Fruit fly (Drosophila melanogaster) whole organism, wandering third instar larva: ENCODE measurements around the gene CG13877.
A peak's percentile ranks its signal among the peaks of the same experiment; 100 is the strongest.

ENCODE experiments used
- CrebA ChIP-seq: fragments of 200-800 bp; sonication (Bioruptor generic); optimal IDR thresholded peaks from 2 replicates; lab custom pipeline; 2016; ENCODE audit warnings: missing biosample characterization, mild to moderate bottlenecking, missing genetic modification characterization, borderline replicate concordance
- Dfd ChIP-seq: fragments of >200 bp; optimal IDR thresholded peaks from 2 replicates; lab custom pipeline; 2017; ENCODE audit warnings: missing biosample characterization, missing genetic modification characterization
- Dif ChIP-seq: fragments of 200-275, 200-300 bp; sonication (Bioruptor generic); optimal IDR thresholded peaks from 2 replicates; lab custom pipeline; 2018; ENCODE audit warnings: missing biosample characterization, missing genetic modification characterization; ENCODE audit not compliant: partially characterized antibody
- GATAd ChIP-seq: sonication (Bioruptor generic); optimal IDR thresholded peaks from 2 replicates; lab custom pipeline; 2016; ENCODE audit warnings: missing biosample characterization, missing genetic modification characterization
- Hr78 ChIP-seq: fragments of >200 bp; optimal IDR thresholded peaks from 2 replicates; lab custom pipeline; 2017; ENCODE audit warnings: missing biosample characterization, missing genetic modification characterization
- Jra ChIP-seq: sonication (Bioruptor generic); optimal IDR thresholded peaks from 2 replicates; lab custom pipeline; 2016; ENCODE audit warnings: missing biosample characterization, missing genetic modification characterization
- Myc ChIP-seq: fragments of >200 bp; optimal IDR thresholded peaks from 2 replicates; lab custom pipeline; 2017
- Rel ChIP-seq, 2 experiments: fragments of 200-800 bp; sonication (Bioruptor generic) in 1 of 2; optimal IDR thresholded peaks; 2 replicates in 1 of 2; 3 replicates in 1 of 2; lab custom pipeline; 2016 to 2019; ENCODE audit warnings: mild to moderate bottlenecking in 2 of 2, missing biosample characterization in 2 of 2, missing genetic modification characterization in 2 of 2, moderate library complexity in 1 of 2
- Sp1 ChIP-seq: fragments of 200-800 bp; sonication (Bioruptor generic); optimal IDR thresholded peaks from 3 replicates; lab custom pipeline; 2019; ENCODE audit warnings: missing biosample characterization, mild to moderate bottlenecking, missing genetic modification characterization, moderate library complexity
- Vsx2 ChIP-seq: fragments of 200-300, 225-300 bp; sonication (Bioruptor generic); optimal IDR thresholded peaks from 2 replicates; lab custom pipeline; 2018; ENCODE audit warnings: missing biosample characterization, missing genetic modification characterization; ENCODE audit not compliant: partially characterized antibody
- br ChIP-seq: fragments of 200-800 bp; sonication (Bioruptor generic); optimal IDR thresholded peaks from 2 replicates; lab custom pipeline; 2016; ENCODE audit warnings: missing biosample characterization, missing genetic modification characterization
- dl ChIP-seq, 2 experiments: fragments of 175-275, 200-275 bp in 1 of 2; fragments of 200-275 bp in 1 of 2; sonication (Bioruptor generic); optimal IDR thresholded peaks; lab custom pipeline; 2018; ENCODE audit warnings: mild to moderate bottlenecking in 2 of 2, missing biosample characterization in 2 of 2, missing genetic modification characterization in 2 of 2, moderate library complexity in 2 of 2; ENCODE audit not compliant: partially characterized antibody in 2 of 2, insufficient read depth in 1 of 2
- ey ChIP-seq: fragments of 200-800 bp; sonication (Bioruptor generic); optimal IDR thresholded peaks from 2 replicates; lab custom pipeline; 2016; ENCODE audit warnings: missing biosample characterization, missing genetic modification characterization
- foxo ChIP-seq, 2 experiments: fragments of 200-800 bp; sonication (Bioruptor generic); optimal IDR thresholded peaks; 2 replicates in 1 of 2; 3 replicates in 1 of 2; lab custom pipeline; 2016 to 2017; ENCODE audit warnings: missing biosample characterization in 2 of 2, missing genetic modification characterization in 2 of 2
- fru ChIP-seq: fragments of 200-800 bp; sonication (Bioruptor generic); optimal IDR thresholded peaks from 3 replicates; lab custom pipeline; 2016; ENCODE audit warnings: missing biosample characterization, mild to moderate bottlenecking, missing genetic modification characterization
- h ChIP-seq: fragments of 200-800 bp; sonication (Bioruptor generic); optimal IDR thresholded peaks from 3 replicates; lab custom pipeline; 2016; ENCODE audit warnings: missing biosample characterization, mild to moderate bottlenecking, missing genetic modification characterization
- jim ChIP-seq: fragments of 175-275, 200-325 bp; sonication (Bioruptor generic); optimal IDR thresholded peaks from 2 replicates; lab custom pipeline; 2016; ENCODE audit warnings: missing biosample characterization, mild to moderate bottlenecking, missing genetic modification characterization
- lola ChIP-seq: fragments of >200 bp; optimal IDR thresholded peaks from 2 replicates; lab custom pipeline; 2017; ENCODE audit warnings: missing biosample characterization, missing genetic modification characterization
- pan ChIP-seq: fragments of >200 bp; optimal IDR thresholded peaks from 2 replicates; lab custom pipeline; 2017
- psq ChIP-seq: fragments of 200-800 bp; sonication (Bioruptor generic); optimal IDR thresholded peaks from 3 replicates; lab custom pipeline; 2017; ENCODE audit warnings: missing biosample characterization, mild to moderate bottlenecking, missing genetic modification characterization, moderate library complexity
- rgr ChIP-seq: fragments of 200-800 bp; sonication (Bioruptor generic); optimal IDR thresholded peaks from 3 replicates; lab custom pipeline; 2016; ENCODE audit warnings: missing biosample characterization, mild to moderate bottlenecking, missing genetic modification characterization
- sage ChIP-seq: fragments of 200-800 bp; sonication (Bioruptor generic); optimal IDR thresholded peaks from 2 replicates; lab custom pipeline; 2016; ENCODE audit warnings: missing biosample characterization, mild to moderate bottlenecking, missing genetic modification characterization
- sv ChIP-seq: fragments of 200-800 bp; sonication (Bioruptor generic); optimal IDR thresholded peaks from 3 replicates; lab custom pipeline; 2016; ENCODE audit warnings: missing biosample characterization, missing genetic modification characterization

The CG13877 gene

dm6 chr3L:264378-265151 lies 46.7 kb downstream of the CG13877 start, which contains the start of the genes Tudor-SN and mRpL17 (continued):
- TF ChIP-seq foxo (GFP tag; optimal IDR thresholded peaks at IDR 0.05; lab: Kevin White, UChicago) = peak in 1 of 2 experiments; percentile 57
- TF ChIP-seq dl (GFP tag; optimal IDR thresholded peaks at IDR 0.05; lab: Kevin White, UChicago; ENCODE audit: insufficient read depth in 1 of 2, partially characterized antibody in 2 of 2) = no peak
- peak; percentile 78 for TF ChIP-seq Jra (GFP tag; lab: Kevin White, UChicago)
- no peak for TF ChIP-seq CrebA (GFP tag; lab: Kevin White, UChicago)

dm6 chr3L:265808-266207 lies 47.9 kb downstream of the CG13877 start, which contains the start of gene CG34263:
Gene CG34263, minus strand, starts transcription at chr3L:265908.
- no peak for TF ChIP-seq Vsx2
- TF ChIP-seq lola (GFP tag; lab: Kevin White, UChicago) = no peak
- TF ChIP-seq dl (GFP tag; optimal IDR thresholded peaks at IDR 0.05; lab: Kevin White, UChicago; ENCODE audit: insufficient read depth in 1 of 2, partially characterized antibody in 2 of 2) = no peak
- TF ChIP-seq Dfd (GFP tag; lab: Kevin White, UChicago) = no peak
- no peak for TF ChIP-seq Dif (GFP tag; lab: Kevin White, UChicago)
- no peak for TF ChIP-seq Sp1 (GFP tag; lab: Kevin White, UChicago)
- no peak for TF ChIP-seq psq (GFP tag; lab: Kevin White, UChicago)
- no peak for TF ChIP-seq fru (GFP tag; lab: Kevin White, UChicago)
- TF ChIP-seq h = no peak
- no peak for TF ChIP-seq br
- no peak for TF ChIP-seq pan (lab: Kevin White, UChicago)
- no peak for TF ChIP-seq jim
- no peak for TF ChIP-seq ey (GFP tag; lab: Kevin White, UChicago)
- TF ChIP-seq Myc (lab: Kevin White, UChicago) = no peak
- TF ChIP-seq rgr (GFP tag; lab: Kevin White, UChicago) = no peak

DNA sequence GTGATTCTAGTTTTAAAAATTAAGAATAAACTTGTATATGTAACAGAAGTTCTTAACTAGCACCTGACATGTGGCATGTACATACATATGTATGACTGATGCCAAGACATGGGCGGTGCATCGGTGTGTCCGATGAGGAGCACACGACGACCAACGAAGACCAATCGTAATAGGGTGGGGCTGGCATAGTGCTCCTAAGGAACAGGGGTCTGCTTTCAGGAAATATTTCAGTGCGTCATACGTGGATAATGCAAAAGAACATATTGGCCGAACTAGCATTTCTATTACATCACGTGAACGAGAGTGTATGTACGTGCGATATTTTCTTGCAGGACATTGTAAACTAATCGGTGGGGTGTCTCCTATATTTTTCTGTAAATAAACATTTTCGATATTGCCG lies 49.2 kb downstream of the CG13877 start, which contains the start of gene miple1:
Gene miple1, plus strand, starts transcription at position 217 of the 400 bp plus-strand sequence.
- no peak for TF ChIP-seq rgr (GFP tag; lab: Kevin White, UChicago)
- TF ChIP-seq Dif (GFP tag; lab: Kevin White, UChicago) = no peak
- no peak for TF ChIP-seq Hr78 (GFP tag; lab: Kevin White, UChicago)
- TF ChIP-seq foxo (GFP tag; optimal IDR thresholded peaks at IDR 0.05; lab: Kevin White, UChicago) = no peak

DNA sequence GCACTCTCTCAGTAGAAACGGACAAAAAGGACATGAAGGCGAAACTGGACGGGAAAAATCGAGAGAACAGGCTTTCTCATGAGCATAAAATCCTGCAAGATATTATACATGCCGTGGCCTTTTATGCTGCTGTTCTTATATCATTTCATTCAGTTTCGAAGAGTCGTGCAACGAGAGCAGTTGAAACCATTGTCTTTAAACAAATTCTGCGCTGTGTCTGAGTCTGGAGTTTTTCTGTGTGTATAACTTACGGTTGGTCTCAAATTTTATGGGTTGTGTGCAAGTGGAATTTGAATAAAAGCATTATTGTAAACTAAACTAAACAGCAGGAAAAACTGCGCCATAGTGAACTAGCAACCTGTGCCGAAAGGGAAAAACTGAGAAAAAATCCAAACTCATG lies 49.8 kb downstream of the CG13877 start:
- TF ChIP-seq foxo (GFP tag; optimal IDR thresholded peaks at IDR 0.05; lab: Kevin White, UChicago) = no peak
- no peak for TF ChIP-seq sage (GFP tag; lab: Kevin White, UChicago)
- no peak for TF ChIP-seq br
- no peak for TF ChIP-seq sv (GFP tag; lab: Kevin White, UChicago)
- TF ChIP-seq dl (GFP tag; optimal IDR thresholded peaks at IDR 0.05; lab: Kevin White, UChicago; ENCODE audit: insufficient read depth in 1 of 2, partially characterized antibody in 2 of 2) = no peak
- TF ChIP-seq GATAd (GFP tag; lab: Kevin White, UChicago) = no peak
- no peak for TF ChIP-seq Rel (GFP tag; optimal IDR thresholded peaks at IDR 0.05; lab: Kevin White, UChicago)
- no peak for TF ChIP-seq Rel (tag; optimal IDR thresholded peaks at IDR 0.05; lab: Kevin White, UChicago)
- TF ChIP-seq Myc (lab: Kevin White, UChicago) = no peak
- TF ChIP-seq lola (GFP tag; lab: Kevin White, UChicago) = no peak
